Fruit fly (Drosophila melanogaster) whole organism, embryonic: ENCODE results near the gene Mst85C.

Source experiments
- Antp ChIP-seq: fragments of 200-800 bp; sonication (Bioruptor generic); optimal IDR thresholded peaks from 3 replicates; lab custom pipeline; 2016; ENCODE audit warnings: missing biosample characterization, missing genetic modification characterization
- Bteb2 ChIP-seq: fragments of 200-800 bp; sonication (Bioruptor generic); optimal IDR thresholded peaks from 2 replicates; lab custom pipeline; 2016; ENCODE audit warnings: missing biosample characterization, missing genetic modification characterization
- CG10274 ChIP-seq: fragments of 200-800 bp; sonication (Bioruptor generic); optimal IDR thresholded peaks from 3 replicates; lab custom pipeline; 2017; ENCODE audit warnings: missing biosample characterization, mild to moderate bottlenecking, missing genetic modification characterization
- CG12155 ChIP-seq: fragments of 200-800 bp; sonication (Bioruptor generic); optimal IDR thresholded peaks from 3 replicates; lab custom pipeline; 2016; ENCODE audit warnings: missing biosample characterization, missing genetic modification characterization
- CG30403 ChIP-seq: fragments of 200-800 bp; sonication (Bioruptor generic); optimal IDR thresholded peaks from 3 replicates; lab custom pipeline; 2016; ENCODE audit warnings: missing biosample characterization, missing genetic modification characterization
- Scr ChIP-seq: fragments of 200-800 bp; sonication (Bioruptor generic); IDR thresholded peaks from 2 replicates; pipeline ENCODE4 v1.3.6; 2022; ENCODE audit warnings: missing biosample characterization, missing genetic modification characterization; ENCODE audit not compliant: partially characterized antibody
- ewg ChIP-seq: fragments of 200-800 bp; sonication (Bioruptor generic); optimal IDR thresholded peaks from 3 replicates; lab custom pipeline; 2017; ENCODE audit warnings: mild to moderate bottlenecking, missing biosample characterization, missing genetic modification reagents, missing genetic modification characterization
- gfzf ChIP-seq: fragments of 200-800 bp; sonication (Bioruptor generic); optimal IDR thresholded peaks from 2 replicates; lab custom pipeline; 2016; ENCODE audit warnings: missing biosample characterization, mild to moderate bottlenecking, missing genetic modification characterization, moderate library complexity

- TF ChIP-seq CG10274 (GFP tag; lab: Kevin White, UChicago) (no peak), ewg (GFP tag; lab: Kevin White, UChicago) (no peak), CG12155 (GFP tag; lab: Kevin White, UChicago) (no peak), CG30403 (GFP tag; lab: Kevin White, UChicago) (no peak), Scr (peak; percentile 37; the same call in 1 of the 2 replicates), gfzf (no peak), Bteb2 (GFP tag; lab: Kevin White, UChicago) (no peak), Antp (no peak)
Observed at dm6 chr3R:9068418-9068817, 20.0 kb downstream of the Mst85C start.
